Worm (Caenorhabditis elegans): ENCODE data around the gene hacl-1.
A peak's percentile ranks its signal among the peaks of the same experiment; 100 is the strongest.

The hacl-1 gene

DNA sequence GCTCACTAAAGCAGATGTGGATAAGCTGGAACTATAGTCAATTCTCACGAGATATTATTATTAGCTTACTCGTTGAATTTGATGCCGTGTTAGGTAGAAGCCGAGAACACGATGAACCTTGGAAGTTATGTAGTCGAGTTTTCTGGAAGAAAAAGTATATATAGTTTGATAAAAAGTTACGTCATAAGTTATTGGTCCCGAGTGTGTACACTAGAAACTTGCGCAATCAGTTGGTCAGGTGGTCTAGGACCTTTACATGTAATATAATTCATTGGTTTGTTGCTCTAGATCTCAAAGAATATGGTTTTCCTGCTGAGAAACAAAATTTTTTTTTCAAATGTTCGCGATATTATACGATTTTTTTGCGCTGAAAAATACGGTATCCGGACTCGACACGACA is 43.2 kb upstream of the hacl-1 start:
- TF ChIP-seq B0336.3 (GFP tag; IDR thresholded peaks at IDR 0.05) = no peak
- TF ChIP-seq lsl-1 (GFP tag; optimal IDR thresholded peaks at IDR 0.05) = no peak
- no peak for TF ChIP-seq lin-35 (GFP tag; optimal IDR thresholded peaks at IDR 0.05)
- TF ChIP-seq F22D6.2 (tag; optimal IDR thresholded peaks at IDR 0.05) = no peak
- TF ChIP-seq lin-54 (GFP tag; optimal IDR thresholded peaks at IDR 0.05) = no peak

DNA sequence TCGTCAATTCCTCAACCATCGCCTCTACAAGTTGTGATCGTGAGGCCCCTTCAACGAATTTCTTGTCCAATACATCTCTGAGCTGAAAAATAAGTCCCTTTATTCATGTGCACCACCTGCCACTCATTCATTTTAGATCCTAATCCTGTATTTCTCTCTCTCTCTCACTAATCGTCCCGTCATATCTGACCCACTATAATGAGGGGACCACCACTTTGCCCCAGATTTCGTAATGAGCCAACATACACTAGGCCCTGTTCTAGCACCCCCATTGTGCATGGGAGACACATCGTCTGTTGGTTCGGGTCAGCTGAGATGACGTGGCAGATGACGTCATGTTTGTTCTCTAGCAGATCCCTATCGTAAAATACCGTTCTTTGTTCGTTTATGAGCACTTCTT is 42.7 kb upstream of the hacl-1 start:
- TF ChIP-seq lin-40 (tag; optimal IDR thresholded peaks at IDR 0.05) (no peak), C17E4.6 (GFP tag; IDR thresholded peaks at IDR 0.05) (no peak), cebp-1 (GFP tag; IDR thresholded peaks at IDR 0.05) (no peak), cebp-1 (tag; optimal IDR thresholded peaks at IDR 0.05) (peak; percentile 40), attf-5 (GFP tag; optimal IDR thresholded peaks at IDR 0.05) (no peak), aptf-2 (GFP tag; conservative IDR thresholded peaks at IDR 0.05) (0 out of 2 replicates have a peak, but pooled peaks have one; percentile 21), unc-62 (GFP tag; optimal IDR thresholded peaks at IDR 0.05) (no peak), snpc-4 (GFP tag; optimal IDR thresholded peaks at IDR 0.05) (no peak), snpc-4 (tag; optimal IDR thresholded peaks at IDR 0.05) (no peak), hmg-20 (GFP tag; IDR thresholded peaks at IDR 0.05) (no peak), nhr-80 (tag; optimal IDR thresholded peaks at IDR 0.05) (no peak), ceh-27 (GFP tag; optimal IDR thresholded peaks at IDR 0.05) (no peak), K11D2.4 (GFP tag; IDR thresholded peaks at IDR 0.05) (no peak), F57A8.1 (GFP tag; optimal IDR thresholded peaks at IDR 0.05) (no peak), snpc-3.4 (tag; optimal IDR thresholded peaks at IDR 0.05) (no peak), B0035.1 (tag; optimal IDR thresholded peaks at IDR 0.05) (no peak), tbp1 (GFP tag; optimal IDR thresholded peaks at IDR 0.05) (no peak), chd-7 (tag; optimal IDR thresholded peaks at IDR 0.05) (no peak), lag-1 (GFP tag; IDR thresholded peaks at IDR 0.05) (0 out of 2 replicates have a peak, but pooled peaks have one; percentile 52), unc-130 (GFP tag; optimal IDR thresholded peaks at IDR 0.05) (no peak), tlf-1 (GFP tag; optimal IDR thresholded peaks at IDR 0.05) (no peak), let-526 (GFP tag; IDR thresholded peaks at IDR 0.05) (no peak)

DNA sequence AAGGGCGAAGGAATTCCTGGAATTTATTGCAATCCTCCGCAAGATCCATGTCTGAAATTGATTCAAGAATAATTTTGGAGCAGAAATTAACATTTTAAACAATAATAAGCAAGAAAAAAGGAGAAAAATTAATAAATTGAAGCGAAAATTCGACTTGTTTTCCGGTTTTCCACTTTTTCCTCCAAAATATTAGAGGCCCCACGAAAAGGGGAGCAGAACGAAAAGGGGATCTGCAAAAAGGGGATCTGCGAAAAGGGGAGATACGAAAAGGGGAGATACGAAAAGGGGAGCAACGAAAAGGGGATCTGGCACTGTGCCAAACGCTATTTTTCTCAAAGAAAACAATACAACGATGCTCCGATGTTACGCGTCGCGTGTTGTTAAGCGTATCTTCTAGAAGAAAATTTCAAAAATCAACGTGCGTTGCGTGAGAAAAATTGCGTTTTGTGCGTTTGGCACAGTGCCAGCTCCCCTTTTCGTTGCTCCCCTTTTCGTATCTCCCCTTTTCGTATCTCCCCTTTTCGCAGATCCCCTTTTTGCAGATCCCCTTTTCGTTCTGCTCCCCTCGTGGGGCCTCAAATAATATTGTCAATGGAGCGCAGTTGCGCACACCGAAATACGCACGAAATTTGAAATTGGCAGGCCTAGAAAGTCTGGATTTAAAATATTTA is 41.8 kb upstream of the hacl-1 start, which contains the start of gene Y62F5A.12:
Gene Y62F5A.12, minus strand, starts transcription at position 51 of the 671 bp plus-strand sequence.
- peak; percentile 81 for TF ChIP-seq hmg-1.2 (GFP tag; IDR thresholded peaks at IDR 0.05)
- TF ChIP-seq tbp1 (GFP tag; optimal IDR thresholded peaks at IDR 0.05) = peak; percentile 71
- TF ChIP-seq ekl-4 (GFP tag; IDR thresholded peaks at IDR 0.05) = peak; percentile 94
- peak; percentile 14 for TF ChIP-seq nhr-90 (tag; optimal IDR thresholded peaks at IDR 0.05)
- TF ChIP-seq ceh-58 (GFP tag; IDR thresholded peaks at IDR 0.05) = peak; percentile 94; the same call in 1 of the 2 replicates
- peak; percentile 38 for TF ChIP-seq atf-7 (tag; optimal IDR thresholded peaks at IDR 0.05)
- peak; percentile 78 for TF ChIP-seq lsl-1 (GFP tag; optimal IDR thresholded peaks at IDR 0.05)
- peak; percentile 88 for TF ChIP-seq athp-1 (tag; optimal IDR thresholded peaks at IDR 0.05)
- peak; percentile 53 for TF ChIP-seq xnd-1 (tag; optimal IDR thresholded peaks at IDR 0.05)
- peak; percentile 66 for TF ChIP-seq zim-3 (tag; optimal IDR thresholded peaks at IDR 0.05)
- peak; percentile 71 for TF ChIP-seq ZK185.1 (tag; optimal IDR thresholded peaks at IDR 0.05; ENCODE audit: poor library complexity, severe bottlenecking)
- peak; percentile 86; the same call in 1 of the 2 replicates for TF ChIP-seq egl-44 (GFP tag; IDR thresholded peaks at IDR 0.05)
- TF ChIP-seq Y67H2A.10 (GFP tag; conservative IDR thresholded peaks at IDR 0.05) = peak; percentile 93
- peak; percentile 95 for TF ChIP-seq F37B4.10 (GFP tag; IDR thresholded peaks at IDR 0.05)
- peak; percentile 55 for TF ChIP-seq F49E8.2 (tag; optimal IDR thresholded peaks at IDR 0.05; ENCODE audit: insufficient read depth)
- TF ChIP-seq lin-40 (tag; optimal IDR thresholded peaks at IDR 0.05) = peak; percentile 83
- TF ChIP-seq Y95B8A.8 (GFP tag; IDR thresholded peaks at IDR 0.05) = peak; percentile 94
- TF ChIP-seq somi-1 (GFP tag; optimal IDR thresholded peaks at IDR 0.05) = peak; percentile 47
- peak; percentile 75; the same call in 1 of the 2 replicates for TF ChIP-seq aptf-3 (GFP tag; IDR thresholded peaks at IDR 0.05)
- TF ChIP-seq hmg-20 (GFP tag; IDR thresholded peaks at IDR 0.05) = peak; percentile 74
- peak; percentile 1 for TF ChIP-seq gei-17 (GFP tag; optimal IDR thresholded peaks at IDR 0.05)
- TF ChIP-seq F52B5.7 (tag; optimal IDR thresholded peaks at IDR 0.05) = peak; percentile 65
- TF ChIP-seq rcor-1 (GFP tag; IDR thresholded peaks at IDR 0.05) = peak; percentile 94

Measured in whole organism, young adult.